Worm (Caenorhabditis elegans) whole organism, L4/young adult: Measurements from ENCODE around the gene F55A11.4.

Experiments
- W03F9.2 ChIP-seq: fragments of 150-350 bp; optimal IDR thresholded peaks from 2 replicates; lab custom pipeline; 2014; ENCODE audit warnings: missing biosample characterization, missing genetic modification characterization
- dao-5 ChIP-seq: sonication (generic microtip); optimal IDR thresholded peaks from 2 replicates; lab custom pipeline; 2016; ENCODE audit warnings: missing genotype, missing genetic modification characterization, moderate library complexity, missing compliant biosample characterization
- him-1 ChIP-seq: sonication (generic microtip); optimal IDR thresholded peaks from 2 replicates; lab custom pipeline; 2016; ENCODE audit warnings: missing genotype, missing genetic modification reagents, missing genetic modification characterization, missing compliant biosample characterization

- no peak for TF ChIP-seq dao-5 (tag; lab: Kevin White, UChicago)
- TF ChIP-seq him-1 (tag; lab: Kevin White, UChicago): no peak
- TF ChIP-seq W03F9.2 (tag; lab: Kevin White, UChicago): no peak
Measured at ce11 chrV:11770053-11770517, at the start of gene F55A11.4.
